Worm (Caenorhabditis elegans) whole organism, L3 larva: ENCODE data around the gene C07A4.2.

Source experiments
- ZK546.5 ChIP-seq: sonication (generic microtip); optimal IDR thresholded peaks from 2 replicates; lab custom pipeline; 2017; ENCODE audit warnings: missing biosample characterization, missing genetic modification characterization
- ceh-16 ChIP-seq: sonication (generic microtip); optimal IDR thresholded peaks from 2 replicates; lab custom pipeline; 2017; ENCODE audit warnings: missing biosample characterization, missing genetic modification characterization
- egl-27 ChIP-seq: sonication (generic microtip); optimal IDR thresholded peaks from 4 replicates; lab custom pipeline; 2017; ENCODE audit warnings: missing biosample characterization, missing genetic modification reagents, missing genetic modification characterization
- eor-1 ChIP-seq, 2 experiments: fragments of 150-350 bp; optimal IDR thresholded peaks; 2 replicates each; lab custom pipeline; 2014 to 2018; ENCODE audit warnings: missing biosample characterization in 2 of 2, missing genetic modification characterization in 2 of 2
- jun-1 ChIP-seq: fragments of 150-350 bp; optimal IDR thresholded peaks from 2 replicates; lab custom pipeline; 2014; ENCODE audit warnings: missing biosample characterization, missing genetic modification reagents, missing genetic modification characterization
- lsy-12 ChIP-seq: sonication (generic microtip); optimal IDR thresholded peaks from 2 replicates; lab custom pipeline; 2016; ENCODE audit warnings: mild to moderate bottlenecking, missing genetic modification characterization, missing compliant biosample characterization
- mdl-1 ChIP-seq: fragments of 150-350 bp; optimal IDR thresholded peaks from 2 replicates; lab custom pipeline; 2014; ENCODE audit warnings: missing biosample characterization, missing genetic modification characterization
- nhr-237 ChIP-seq: fragments of 150-350 bp; optimal IDR thresholded peaks from 2 replicates; lab custom pipeline; 2014; ENCODE audit warnings: missing biosample characterization, missing genetic modification characterization
- nhr-28 ChIP-seq: fragments of 150-350 bp; optimal IDR thresholded peaks from 2 replicates; lab custom pipeline; 2014; ENCODE audit warnings: missing biosample characterization, missing genetic modification characterization
- nhr-43 ChIP-seq: sonication (generic microtip); optimal IDR thresholded peaks from 2 replicates; lab custom pipeline; 2016; ENCODE audit warnings: mild to moderate bottlenecking, missing genetic modification characterization, missing compliant biosample characterization; ENCODE audit not compliant: poor library complexity, severe bottlenecking
- tbx-2 ChIP-seq: sonication (generic microtip); optimal IDR thresholded peaks from 2 replicates; lab custom pipeline; 2016; ENCODE audit warnings: mild to moderate bottlenecking, missing genetic modification characterization, missing compliant biosample characterization
- ztf-11 ChIP-seq: fragments of 150-350 bp; optimal IDR thresholded peaks from 2 replicates; lab custom pipeline; 2014; ENCODE audit warnings: missing biosample characterization, missing genetic modification characterization

Gene C07A4.2

ce11 chrX:10219184-10219705 lies 47.2 kb downstream of the C07A4.2 start:
- TF ChIP-seq nhr-237 (tag; lab: Kevin White, UChicago) = no peak
- no peak for TF ChIP-seq lsy-12 (tag; lab: Kevin White, UChicago)
- TF ChIP-seq ztf-11 (tag; lab: Kevin White, UChicago) = no peak
- TF ChIP-seq eor-1 (tag; optimal IDR thresholded peaks at IDR 0.05; lab: Kevin White, UChicago) = no peak
- TF ChIP-seq nhr-43 (tag; lab: Kevin White, UChicago) = no peak
- TF ChIP-seq egl-27 (tag; lab: Kevin White, UChicago) = no peak
- TF ChIP-seq ceh-16 = no peak
- no peak for TF ChIP-seq mdl-1 (tag; lab: Kevin White, UChicago)
- TF ChIP-seq jun-1 (tag; lab: Kevin White, UChicago) = no peak
- TF ChIP-seq ZK546.5 = no peak
- no peak for TF ChIP-seq tbx-2 (tag; lab: Kevin White, UChicago)
- TF ChIP-seq nhr-28 (tag; lab: Kevin White, UChicago) = no peak
